Fruit fly (Drosophila melanogaster) whole organism, wandering third instar larva: ENCODE data around the gene Mf.

ENCODE experiments used
- CG9705 ChIP-seq: fragments of 200-800 bp; sonication (Bioruptor generic); optimal IDR thresholded peaks from 2 replicates; lab custom pipeline; 2018; ENCODE audit warnings: missing biosample characterization, mild to moderate bottlenecking, missing genetic modification characterization
- Dfd ChIP-seq: fragments of >200 bp; optimal IDR thresholded peaks from 2 replicates; lab custom pipeline; 2017; ENCODE audit warnings: missing biosample characterization, missing genetic modification characterization
- GATAd ChIP-seq: sonication (Bioruptor generic); optimal IDR thresholded peaks from 2 replicates; lab custom pipeline; 2016; ENCODE audit warnings: missing biosample characterization, missing genetic modification characterization
- Hr83 ChIP-seq: fragments of 200-300 bp; sonication (Bioruptor generic); optimal IDR thresholded peaks from 2 replicates; lab custom pipeline; 2016; ENCODE audit warnings: missing biosample characterization, mild to moderate bottlenecking, missing genetic modification characterization, moderate library complexity; ENCODE audit not compliant: poor library complexity, severe bottlenecking
- Jra ChIP-seq: sonication (Bioruptor generic); optimal IDR thresholded peaks from 2 replicates; lab custom pipeline; 2016; ENCODE audit warnings: missing biosample characterization, missing genetic modification characterization
- Myc ChIP-seq: fragments of >200 bp; optimal IDR thresholded peaks from 2 replicates; lab custom pipeline; 2017
- Rel ChIP-seq, 2 experiments: fragments of 200-800 bp; sonication (Bioruptor generic) in 1 of 2; optimal IDR thresholded peaks; 2 replicates in 1 of 2; 3 replicates in 1 of 2; lab custom pipeline; 2016 to 2019; ENCODE audit warnings: mild to moderate bottlenecking in 2 of 2, missing biosample characterization in 2 of 2, missing genetic modification characterization in 2 of 2, moderate library complexity in 1 of 2
- br ChIP-seq: fragments of 200-800 bp; sonication (Bioruptor generic); optimal IDR thresholded peaks from 2 replicates; lab custom pipeline; 2016; ENCODE audit warnings: missing biosample characterization, missing genetic modification characterization
- brk ChIP-seq: fragments of 200-800 bp; sonication (Bioruptor generic); optimal IDR thresholded peaks from 2 replicates; lab custom pipeline; 2016; ENCODE audit warnings: missing biosample characterization, mild to moderate bottlenecking, missing genetic modification characterization
- dl ChIP-seq, 2 experiments: fragments of 175-275, 200-275 bp in 1 of 2; fragments of 200-275 bp in 1 of 2; sonication (Bioruptor generic); optimal IDR thresholded peaks; lab custom pipeline; 2018; ENCODE audit warnings: mild to moderate bottlenecking in 2 of 2, missing biosample characterization in 2 of 2, missing genetic modification characterization in 2 of 2, moderate library complexity in 2 of 2; ENCODE audit not compliant: partially characterized antibody in 2 of 2, insufficient read depth in 1 of 2
- dmrt93B ChIP-seq: fragments of 200-800 bp; sonication (Bioruptor generic); optimal IDR thresholded peaks from 2 replicates; lab custom pipeline; 2018; ENCODE audit warnings: missing biosample characterization, mild to moderate bottlenecking, missing genetic modification characterization
- pan ChIP-seq: fragments of >200 bp; optimal IDR thresholded peaks from 2 replicates; lab custom pipeline; 2017
- psq ChIP-seq: fragments of 200-800 bp; sonication (Bioruptor generic); optimal IDR thresholded peaks from 3 replicates; lab custom pipeline; 2017; ENCODE audit warnings: missing biosample characterization, mild to moderate bottlenecking, missing genetic modification characterization, moderate library complexity
- sage ChIP-seq: fragments of 200-800 bp; sonication (Bioruptor generic); optimal IDR thresholded peaks from 2 replicates; lab custom pipeline; 2016; ENCODE audit warnings: missing biosample characterization, mild to moderate bottlenecking, missing genetic modification characterization
- sv ChIP-seq: fragments of 200-800 bp; sonication (Bioruptor generic); optimal IDR thresholded peaks from 3 replicates; lab custom pipeline; 2016; ENCODE audit warnings: missing biosample characterization, missing genetic modification characterization
- usp ChIP-seq: fragments of >200 bp; optimal IDR thresholded peaks from 2 replicates; lab custom pipeline; 2017; ENCODE audit warnings: missing biosample characterization, missing genetic modification characterization

The Mf gene

dm6 chr3R:15123036-15123715, 58.1 kb downstream of the Mf start:
- no peak for TF ChIP-seq CG9705 (GFP tag; lab: Kevin White, UChicago)
- TF ChIP-seq brk: no peak
- TF ChIP-seq Rel (GFP tag; optimal IDR thresholded peaks at IDR 0.05; lab: Kevin White, UChicago): no peak
- no peak for TF ChIP-seq Rel (tag; optimal IDR thresholded peaks at IDR 0.05; lab: Kevin White, UChicago)
- no peak for TF ChIP-seq pan (lab: Kevin White, UChicago)
- no peak for TF ChIP-seq Myc (lab: Kevin White, UChicago)
- TF ChIP-seq GATAd: no peak
- no peak for TF ChIP-seq Jra
- no peak for TF ChIP-seq Hr83 (GFP tag; lab: Kevin White, UChicago)
- TF ChIP-seq Dfd (GFP tag; lab: Kevin White, UChicago): no peak
- TF ChIP-seq sage: no peak
- TF ChIP-seq dl (GFP tag; optimal IDR thresholded peaks at IDR 0.05; lab: Kevin White, UChicago; ENCODE audit: insufficient read depth in 1 of 2, partially characterized antibody in 2 of 2): no peak
- TF ChIP-seq psq (GFP tag; lab: Kevin White, UChicago): no peak
- no peak for TF ChIP-seq sv (GFP tag; lab: Kevin White, UChicago)
- TF ChIP-seq br (GFP tag; lab: Kevin White, UChicago): no peak
- TF ChIP-seq, all 38 proteins: peak for 0

- TF ChIP-seq dmrt93B (GFP tag; lab: Kevin White, UChicago): no peak
- TF ChIP-seq usp (GFP tag; lab: Kevin White, UChicago): no peak
- no peak for TF ChIP-seq psq (GFP tag; lab: Kevin White, UChicago)
Measured at dm6 chr3R:15121599-15122394, 59.5 kb downstream of the Mf start.
